Fruit fly (Drosophila melanogaster) whole organism, embryonic: ENCODE measurements around the gene CG5446.

ENCODE experiments used
- Adf1 ChIP-seq: fragments of 200-800 bp; sonication (Bioruptor generic); IDR thresholded peaks from 2 replicates; pipeline ENCODE4 v1.3.6; 2022; ENCODE audit warnings: missing biosample characterization, missing genetic modification characterization
- Atf-2 ChIP-seq: fragments of 200-800 bp; sonication (Bioruptor generic); optimal IDR thresholded peaks from 2 replicates; lab custom pipeline; 2016; ENCODE audit warnings: missing biosample characterization, missing genetic modification characterization
- CG11560 ChIP-seq: fragments of 200-800 bp; sonication (Bioruptor generic); IDR thresholded peaks from 3 replicates; pipeline ENCODE4 v1.3.6; 2022; ENCODE audit warnings: missing biosample characterization, missing genetic modification characterization
- CG12391 ChIP-seq: fragments of 200-800 bp; sonication (Bioruptor generic); optimal IDR thresholded peaks from 3 replicates; lab custom pipeline; 2018; ENCODE audit warnings: missing biosample characterization, mild to moderate bottlenecking, missing genetic modification characterization, moderate library complexity
- CG12744 ChIP-seq: fragments of 200-800 bp; sonication (Bioruptor generic); optimal IDR thresholded peaks from 2 replicates; lab custom pipeline; 2016; ENCODE audit warnings: missing biosample characterization, missing genetic modification characterization
- CG15514 ChIP-seq: fragments of 200-800 bp; sonication (Bioruptor generic); optimal IDR thresholded peaks from 3 replicates; lab custom pipeline; 2017; ENCODE audit warnings: missing biosample characterization, missing genetic modification characterization, mild to moderate bottlenecking, moderate library complexity, missing genetic modification reagents
- CG17829 ChIP-seq: fragments of 200-800 bp; optimal IDR thresholded peaks from 2 replicates; lab custom pipeline; 2019; ENCODE audit warnings: missing biosample characterization, mild to moderate bottlenecking, missing genetic modification characterization, moderate library complexity
- CG17912 ChIP-seq: fragments of 200-800 bp; sonication (Bioruptor generic); optimal IDR thresholded peaks from 2 replicates; lab custom pipeline; 2018; ENCODE audit warnings: missing biosample characterization, mild to moderate bottlenecking, missing genetic modification characterization
- CG18599 ChIP-seq: fragments of 200-800 bp; sonication (Bioruptor generic); optimal IDR thresholded peaks from 3 replicates; lab custom pipeline; 2017; ENCODE audit warnings: missing biosample characterization, missing genetic modification characterization, mild to moderate bottlenecking, moderate library complexity, missing genetic modification reagents
- CG18619 ChIP-seq: fragments of 200-800 bp; sonication (Bioruptor generic); optimal IDR thresholded peaks from 3 replicates; lab custom pipeline; 2017; ENCODE audit warnings: missing biosample characterization, mild to moderate bottlenecking, missing genetic modification characterization
- CG2678 ChIP-seq: fragments of 200-800 bp; sonication (Bioruptor generic); optimal IDR thresholded peaks from 3 replicates; lab custom pipeline; 2019; ENCODE audit warnings: missing biosample characterization, mild to moderate bottlenecking, missing genetic modification characterization, moderate library complexity
- CG2875 ChIP-seq: fragments of 200-800 bp; sonication (Bioruptor generic); optimal IDR thresholded peaks from 2 replicates; lab custom pipeline; 2017; ENCODE audit warnings: missing biosample characterization, mild to moderate bottlenecking, missing genetic modification characterization, missing genetic modification reagents
- CG30403 ChIP-seq: fragments of 200-800 bp; sonication (Bioruptor generic); optimal IDR thresholded peaks from 3 replicates; lab custom pipeline; 2016; ENCODE audit warnings: missing biosample characterization, missing genetic modification characterization
- CG31388 ChIP-seq: fragments of 200-800 bp; sonication (Bioruptor generic); optimal IDR thresholded peaks from 2 replicates; lab custom pipeline; 2016; ENCODE audit warnings: missing biosample characterization, missing genetic modification characterization
- CG3163 ChIP-seq: fragments of 200-800 bp; sonication (Bioruptor generic); optimal IDR thresholded peaks from 3 replicates; lab custom pipeline; 2016; ENCODE audit warnings: missing biosample characterization, missing genetic modification characterization
- CG3281 ChIP-seq: fragments of 200-800 bp; sonication (Bioruptor generic); optimal IDR thresholded peaks from 3 replicates; lab custom pipeline; 2017; ENCODE audit warnings: missing biosample characterization, mild to moderate bottlenecking, missing genetic modification characterization
- CG3995 ChIP-seq: fragments of 200-800 bp; sonication (Bioruptor generic); optimal IDR thresholded peaks from 3 replicates; lab custom pipeline; 2016; ENCODE audit warnings: missing biosample characterization, missing genetic modification characterization
- CG4730 ChIP-seq: fragments of 200-800 bp; sonication (Bioruptor generic); IDR thresholded peaks from 2 replicates; pipeline ENCODE4 v1.3.6; 2022; ENCODE audit warnings: missing biosample characterization, missing genetic modification characterization
- CG8924 ChIP-seq: fragments of 200-800 bp; optimal IDR thresholded peaks from 3 replicates; lab custom pipeline; 2019; ENCODE audit warnings: missing biosample characterization, mild to moderate bottlenecking, missing genetic modification characterization, moderate library complexity
- CG9797 ChIP-seq: fragments of 200-800 bp; sonication (Bioruptor generic); optimal IDR thresholded peaks from 3 replicates; lab custom pipeline; 2018; ENCODE audit warnings: missing biosample characterization, mild to moderate bottlenecking, missing genetic modification characterization
- CG9817 ChIP-seq: fragments of 200-800 bp; sonication (Bioruptor generic); optimal IDR thresholded peaks from 2 replicates; lab custom pipeline; 2018; ENCODE audit warnings: missing biosample characterization, mild to moderate bottlenecking, missing genetic modification characterization, moderate library complexity
- CTCF ChIP-seq: fragments of 200-800 bp; sonication (Bioruptor generic); optimal IDR thresholded peaks from 2 replicates; lab custom pipeline; 2017; ENCODE audit warnings: missing biosample characterization, mild to moderate bottlenecking, missing genetic modification characterization, moderate library complexity
- Dad ChIP-seq: fragments of 200-800 bp; sonication (Bioruptor generic); optimal IDR thresholded peaks from 3 replicates; lab custom pipeline; 2016; ENCODE audit warnings: missing biosample characterization, missing genetic modification characterization
- Deaf1 ChIP-seq: fragments of 200-800 bp; optimal IDR thresholded peaks from 3 replicates; lab custom pipeline; 2019; ENCODE audit warnings: missing biosample characterization, mild to moderate bottlenecking, missing genetic modification characterization, moderate library complexity
- Dfd ChIP-seq, 2 experiments: fragments of >200 bp; optimal IDR thresholded peaks; 2 replicates each; lab custom pipeline; 2017; ENCODE audit warnings: missing biosample characterization in 2 of 2, missing genetic modification characterization in 2 of 2
- E2f1 ChIP-seq: fragments of 200-800 bp; sonication (Bioruptor generic); IDR thresholded peaks from 2 replicates; pipeline ENCODE4 v1.3.6; 2022; ENCODE audit warnings: missing biosample characterization, missing genetic modification characterization
- HHEX ChIP-seq: fragments of 200-800 bp; sonication (Bioruptor generic); optimal IDR thresholded peaks from 3 replicates; lab custom pipeline; 2017; ENCODE audit warnings: missing biosample characterization, mild to moderate bottlenecking, missing genetic modification characterization, missing genetic modification reagents
- HLH3B ChIP-seq: fragments of 200-800 bp; sonication (Bioruptor generic); IDR thresholded peaks from 2 replicates; pipeline ENCODE4 v1.3.6; 2022; ENCODE audit warnings: missing biosample characterization, missing genetic modification characterization
- Hmr ChIP-seq: fragments of 200-800 bp; sonication (Bioruptor generic); optimal IDR thresholded peaks from 3 replicates; lab custom pipeline; 2017; ENCODE audit warnings: mild to moderate bottlenecking, missing biosample characterization, missing genetic modification reagents, missing genetic modification characterization
- Mad ChIP-seq: fragments of 200-800 bp; sonication (Bioruptor generic); optimal IDR thresholded peaks from 2 replicates; lab custom pipeline; 2016; ENCODE audit warnings: missing biosample characterization, missing genetic modification characterization
- Mes4 ChIP-seq: fragments of 200-800 bp; sonication (Bioruptor generic); optimal IDR thresholded peaks from 2 replicates; lab custom pipeline; 2016; ENCODE audit warnings: missing biosample characterization, missing genetic modification characterization
- Mrtf ChIP-seq: fragments of 200-800 bp; sonication (Bioruptor generic); IDR thresholded peaks from 3 replicates; pipeline ENCODE4 v1.3.6; 2022; ENCODE audit warnings: missing biosample characterization, missing genetic modification characterization
- Myb ChIP-seq: fragments of 200-800 bp; sonication (Bioruptor generic); optimal IDR thresholded peaks from 2 replicates; lab custom pipeline; 2016; ENCODE audit warnings: missing biosample characterization, missing genetic modification characterization
- NC2β ChIP-seq: fragments of 200-800 bp; sonication (Bioruptor generic); optimal IDR thresholded peaks from 2 replicates; lab custom pipeline; 2016; ENCODE audit warnings: missing biosample characterization, missing genetic modification characterization
- NK7.1 ChIP-seq: fragments of 200-800 bp; sonication (Bioruptor generic); optimal IDR thresholded peaks from 3 replicates; lab custom pipeline; 2016; ENCODE audit warnings: missing biosample characterization, missing genetic modification characterization
- Pdp1 ChIP-seq, 2 experiments: fragments of 200-800 bp; sonication (Bioruptor generic); optimal IDR thresholded peaks; 3 replicates each; lab custom pipeline; 2016; ENCODE audit warnings: missing biosample characterization in 2 of 2, missing genetic modification characterization in 2 of 2, mild to moderate bottlenecking in 1 of 2, moderate library complexity in 1 of 2
- az2 ChIP-seq: fragments of 200-800 bp; sonication (Bioruptor generic); optimal IDR thresholded peaks from 3 replicates; lab custom pipeline; 2016; ENCODE audit warnings: missing biosample characterization, missing genetic modification characterization
- bbx ChIP-seq: fragments of 200-800 bp; sonication (Bioruptor generic); IDR thresholded peaks from 2 replicates; pipeline ENCODE4 v1.3.6; 2022; ENCODE audit warnings: missing biosample characterization, missing genetic modification characterization; ENCODE audit not compliant: partially characterized antibody
- caup ChIP-seq: fragments of 200-800 bp; sonication (Bioruptor generic); optimal IDR thresholded peaks from 3 replicates; lab custom pipeline; 2017; ENCODE audit warnings: missing biosample characterization, mild to moderate bottlenecking, missing genetic modification characterization, moderate library complexity; ENCODE audit not compliant: severe bottlenecking
- chm ChIP-seq: fragments of 200-800 bp; sonication (Bioruptor generic); IDR thresholded peaks from 2 replicates; pipeline ENCODE4 v1.3.6; 2022; ENCODE audit warnings: missing biosample characterization, missing genetic modification characterization
- dysf ChIP-seq: fragments of 200-800 bp; sonication (Bioruptor generic); IDR thresholded peaks from 3 replicates; pipeline ENCODE4 v1.3.6; 2022; ENCODE audit warnings: missing biosample characterization, missing genetic modification characterization
- gcm ChIP-seq: fragments of 200-800 bp; sonication (Bioruptor generic); optimal IDR thresholded peaks from 2 replicates; lab custom pipeline; 2019; ENCODE audit warnings: missing biosample characterization, mild to moderate bottlenecking, missing genetic modification characterization, moderate library complexity
- grau ChIP-seq: fragments of 200-800 bp; optimal IDR thresholded peaks from 3 replicates; lab custom pipeline; 2019; ENCODE audit warnings: missing biosample characterization, mild to moderate bottlenecking, missing genetic modification characterization, moderate library complexity
- gsb-n ChIP-seq: fragments of 200-800 bp; sonication (Bioruptor generic); optimal IDR thresholded peaks from 3 replicates; lab custom pipeline; 2018; ENCODE audit warnings: missing biosample characterization, mild to moderate bottlenecking, missing genetic modification characterization
- ind ChIP-seq: fragments of 200-800 bp; sonication (Bioruptor generic); optimal IDR thresholded peaks from 3 replicates; lab custom pipeline; 2016; ENCODE audit warnings: missing biosample characterization, missing genetic modification characterization
- maf-S ChIP-seq: fragments of 200-800 bp; sonication (Bioruptor generic); optimal IDR thresholded peaks from 2 replicates; lab custom pipeline; 2016; ENCODE audit warnings: missing biosample characterization, missing genetic modification characterization
- onecut ChIP-seq: fragments of 200-800 bp; sonication (Bioruptor generic); IDR thresholded peaks from 2 replicates; pipeline ENCODE4 v1.3.6; 2022; ENCODE audit warnings: missing biosample characterization, missing genetic modification characterization
- shn ChIP-seq: fragments of 200-800 bp; sonication (Bioruptor generic); optimal IDR thresholded peaks from 3 replicates; lab custom pipeline; 2016; ENCODE audit warnings: missing biosample characterization, missing genetic modification characterization
- tin ChIP-seq: fragments of 200-800 bp; sonication (Bioruptor generic); optimal IDR thresholded peaks from 3 replicates; lab custom pipeline; 2016; ENCODE audit warnings: missing biosample characterization, missing genetic modification characterization
- trem ChIP-seq: fragments of 200-800 bp; optimal IDR thresholded peaks from 3 replicates; lab custom pipeline; 2019; ENCODE audit warnings: missing biosample characterization, mild to moderate bottlenecking, missing genetic modification characterization, moderate library complexity
- ttk ChIP-seq: fragments of 200-800 bp; sonication (Bioruptor generic); IDR thresholded peaks from 2 replicates; pipeline ENCODE4 v2.1.2; 2022; ENCODE audit warnings: missing biosample characterization, missing genetic modification characterization

CG5446 gene

dm6 chr2L:12424555-12424954, 3.0 kb downstream of the CG5446 start, which contains the start of gene Fam92 (continued):
- peak; percentile 21 for TF ChIP-seq Deaf1 (tag; lab: Kevin White, UChicago)
- TF ChIP-seq grau (tag; lab: Kevin White, UChicago) = peak; percentile 65
- TF ChIP-seq bbx (GFP tag; lab: Robert Waterston, UW) = peak; percentile 14; the same call in 1 of the 2 replicates
- TF ChIP-seq Myb (GFP tag; lab: Kevin White, UChicago) = peak; percentile 94
- TF ChIP-seq Atf-2 = peak; percentile 24
- peak; percentile 13 for TF ChIP-seq CG8924
- TF ChIP-seq CG18599 (GFP tag; lab: Kevin White, UChicago) = peak; percentile 42
- peak; percentile 35 for TF ChIP-seq CG15514
- peak; percentile 48 for TF ChIP-seq gsb-n (tag; lab: Kevin White, UChicago)
- peak; percentile 36 for TF ChIP-seq ind (GFP tag; lab: Kevin White, UChicago)
- no peak for TF ChIP-seq HLH3B (GFP tag; lab: Robert Waterston, UW)
- no peak for TF ChIP-seq CG11560 (tag; lab: Robert Waterston, UW)
- peak; percentile 99 for TF ChIP-seq CTCF (GFP tag; lab: Kevin White, UChicago)
- peak; percentile 26 for TF ChIP-seq CG3995 (GFP tag; lab: Kevin White, UChicago)
- TF ChIP-seq CG3281 (GFP tag; lab: Kevin White, UChicago) = peak; percentile 12
- peak; percentile 1 for TF ChIP-seq NK7.1 (GFP tag; lab: Kevin White, UChicago)
- TF ChIP-seq CG30403 (GFP tag; lab: Kevin White, UChicago) = peak; percentile 60
- TF ChIP-seq CG18619 = peak; percentile 2
- TF ChIP-seq E2f1 (GFP tag; lab: Robert Waterston, UW) = peak; percentile 25; the same call in 1 of the 2 replicates
- TF ChIP-seq CG9817 (tag; lab: Kevin White, UChicago) = peak; percentile 27
- TF ChIP-seq Mrtf (GFP tag; lab: Robert Waterston, UW) = peak; percentile 49; the same call in 2 of the 3 replicates
- TF ChIP-seq Mad (GFP tag; lab: Kevin White, UChicago) = peak; percentile 7
- TF ChIP-seq Hmr (GFP tag; lab: Kevin White, UChicago) = peak; percentile 48
- no peak for TF ChIP-seq Dad (GFP tag; lab: Kevin White, UChicago)
- no peak for TF ChIP-seq CG31388 (GFP tag; lab: Kevin White, UChicago)
- peak; percentile 78 for TF ChIP-seq CG17829 (tag; lab: Kevin White, UChicago)
- TF ChIP-seq onecut (GFP tag; lab: Robert Waterston, UW) = peak; percentile 56
- peak; percentile 71 for TF ChIP-seq gcm (GFP tag; lab: Kevin White, UChicago)
- no peak for TF ChIP-seq Dfd (GFP tag; optimal IDR thresholded peaks at IDR 0.05; lab: Kevin White, UChicago)
- TF ChIP-seq CG2678 (tag; lab: Kevin White, UChicago) = peak; percentile 49
- TF ChIP-seq tin (GFP tag; lab: Kevin White, UChicago) = peak; percentile 60
- TF ChIP-seq shn (GFP tag; lab: Kevin White, UChicago) = no peak
- peak; percentile 63 for TF ChIP-seq CG17912 (GFP tag; lab: Kevin White, UChicago)
- TF ChIP-seq CG9797 (GFP tag; lab: Kevin White, UChicago) = no peak
- peak; percentile 31 for TF ChIP-seq CG2875
- TF ChIP-seq maf-S (GFP tag; lab: Kevin White, UChicago) = peak; percentile 2
- TF ChIP-seq CG12744 = peak; percentile 54
- TF ChIP-seq Mes4 = peak; percentile 22
- peak; percentile 43; the same call in 1 of the 2 replicates for TF ChIP-seq ttk (GFP tag; lab: Robert Waterston, UW)
- TF ChIP-seq chm (GFP tag; lab: Robert Waterston, UW) = peak; percentile 29; the same call in 1 of the 2 replicates
- peak; percentile 60 for TF ChIP-seq az2 (GFP tag; lab: Kevin White, UChicago)
- peak; percentile 45 to 55 for TF ChIP-seq Pdp1 (GFP tag; optimal IDR thresholded peaks at IDR 0.05; lab: Kevin White, UChicago)
- TF ChIP-seq CG4730 (GFP tag; lab: Robert Waterston, UW) = no peak
- peak; percentile 49; the same call in 1 of the 3 replicates for TF ChIP-seq dysf (GFP tag; lab: Robert Waterston, UW)
- TF ChIP-seq Adf1 (GFP tag; lab: Robert Waterston, UW) = no peak; the same call in 1 of the 2 replicates
- peak; percentile 52 for TF ChIP-seq caup (GFP tag; lab: Kevin White, UChicago)
- peak; percentile 37 for TF ChIP-seq HHEX
- TF ChIP-seq NC2β = peak; percentile 61
- TF ChIP-seq trem (tag; lab: Kevin White, UChicago) = peak; percentile 63
- TF ChIP-seq CG12391 (tag; lab: Kevin White, UChicago) = peak; percentile 42
- TF ChIP-seq CG3163 = no peak
